Worm (Caenorhabditis elegans): ENCODE measurements around the gene C26F1.3.

C26F1.3 gene

ce11 chrV:7826917-7827316 is 49.8 kb downstream of the C26F1.3 start, which contains the start of gene mig-6:
TSS of gene mig-6 (plus strand) at chrV:7827217.
- no peak for TF ChIP-seq unc-62 (GFP tag; optimal IDR thresholded peaks at IDR 0.05)
